Worm (Caenorhabditis elegans) whole organism, L4 larva: Measurements from ENCODE around the gene rgs-5.

Source experiments
- F10B5.3 ChIP-seq: sonication (generic microtip); optimal IDR thresholded peaks from 2 replicates; lab custom pipeline; 2016; ENCODE audit warnings: mild to moderate bottlenecking, missing genetic modification characterization, missing compliant biosample characterization
- F26F4.8 ChIP-seq: fragments of 200-800 bp; sonication (Bioruptor generic); conservative IDR thresholded peaks from 2 replicates; pipeline ENCODE4 v1.3.6; 2022; ENCODE audit warnings: missing genetic modification characterization, missing compliant biosample characterization
- F37D6.2 ChIP-seq: sonication (generic microtip); optimal IDR thresholded peaks from 2 replicates; lab custom pipeline; 2016; ENCODE audit warnings: mild to moderate bottlenecking, missing genetic modification characterization, missing compliant biosample characterization
- F49E8.2 ChIP-seq: sonication (generic microtip); optimal IDR thresholded peaks from 2 replicates; lab custom pipeline; 2016; ENCODE audit warnings: missing compliant biosample characterization, mild to moderate bottlenecking, missing genetic modification characterization, borderline replicate concordance
- R02D3.7 ChIP-seq: fragments of 150-350 bp; sonication (generic microtip); optimal IDR thresholded peaks from 3 replicates; lab custom pipeline; 2014; ENCODE audit warnings: missing biosample characterization, missing genetic modification characterization
- T26A8.4 ChIP-seq: fragments of 200-800 bp; sonication (Bioruptor generic); IDR thresholded peaks from 2 replicates; pipeline ENCODE4 v1.3.6; 2022; ENCODE audit warnings: missing genetic modification characterization, missing compliant biosample characterization
- Y48G9A.11 ChIP-seq: fragments of 200-800 bp; sonication (Bioruptor generic); IDR thresholded peaks from 2 replicates; pipeline ENCODE4 v1.3.6; 2022; ENCODE audit warnings: missing genetic modification reagents, missing genetic modification characterization, missing compliant biosample characterization
- Y75B8A.6 ChIP-seq: fragments of 200-800 bp; sonication (Bioruptor generic); IDR thresholded peaks from 2 replicates; pipeline ENCODE4 v1.3.6; 2022; ENCODE audit warnings: missing genetic modification reagents, missing genetic modification characterization, missing compliant biosample characterization
- ZK546.5 ChIP-seq, 2 experiments: sonication (generic microtip); optimal IDR thresholded peaks; 2 replicates each; lab custom pipeline; 2017; ENCODE audit warnings: missing biosample characterization in 2 of 2, missing genetic modification characterization in 2 of 2
- aha-1 ChIP-seq: fragments of 150-350 bp; peaks from one replicate; lab custom pipeline; 2014; ENCODE audit warnings: missing biosample characterization, missing genetic modification characterization
- ama-1 ChIP-seq: fragments of 150-350 bp; optimal IDR thresholded peaks from 2 replicates; lab custom pipeline; 2014; ENCODE audit warnings: inconsistent platforms, mixed read lengths
- ceh-32 ChIP-seq: sonication (generic microtip); optimal IDR thresholded peaks from 2 replicates; lab custom pipeline; 2016; ENCODE audit warnings: mild to moderate bottlenecking, missing genetic modification characterization, missing compliant biosample characterization; ENCODE audit not compliant: poor library complexity
- daf-12 ChIP-seq: fragments of 150-350 bp; optimal IDR thresholded peaks from 2 replicates; lab custom pipeline; 2014; ENCODE audit warnings: missing biosample characterization, missing genetic modification reagents, missing genetic modification characterization
- daf-16 ChIP-seq, 3 experiments: sonication (generic microtip); optimal IDR thresholded peaks; 2 replicates each; lab custom pipeline; 2016 to 2017; ENCODE audit warnings: missing genetic modification characterization in 3 of 3, missing genetic modification reagents in 3 of 3, mild to moderate bottlenecking in 2 of 3, missing compliant biosample characterization in 2 of 3, missing biosample characterization in 1 of 3, moderate library complexity in 1 of 3
- dpl-1 ChIP-seq: fragments of 150-350 bp; optimal IDR thresholded peaks from 2 replicates; lab custom pipeline; 2014; ENCODE audit warnings: missing biosample characterization, missing genetic modification reagents, missing genetic modification characterization
- dve-1 ChIP-seq: sonication (generic microtip); optimal IDR thresholded peaks from 2 replicates; lab custom pipeline; 2017; ENCODE audit warnings: antibody characterized with exemption, mild to moderate bottlenecking, missing genetic modification characterization, missing compliant biosample characterization; ENCODE audit not compliant: insufficient read depth
- egl-27 ChIP-seq: sonication (generic microtip); optimal IDR thresholded peaks from 3 replicates; lab custom pipeline; 2017; ENCODE audit warnings: missing biosample characterization, missing genetic modification reagents, missing genetic modification characterization
- fkh-10 ChIP-seq: fragments of 150-350 bp; optimal IDR thresholded peaks from 2 replicates; lab custom pipeline; 2014; ENCODE audit warnings: missing biosample characterization, missing genetic modification reagents, missing genetic modification characterization
- gei-8 ChIP-seq: fragments of 200-800 bp; sonication (Bioruptor generic); optimal IDR thresholded peaks from 2 replicates; lab custom pipeline; 2018; ENCODE audit warnings: mild to moderate bottlenecking, missing genetic modification characterization, missing compliant biosample characterization
- hlh-11 ChIP-seq: fragments of 200-800 bp; sonication (Bioruptor generic); optimal IDR thresholded peaks from 2 replicates; lab custom pipeline; 2018; ENCODE audit warnings: mild to moderate bottlenecking, missing genetic modification characterization, missing compliant biosample characterization
- hlh-30 ChIP-seq: sonication (generic microtip); optimal IDR thresholded peaks from 2 replicates; lab custom pipeline; 2017; ENCODE audit warnings: antibody characterized with exemption, mild to moderate bottlenecking, missing genetic modification characterization, missing compliant biosample characterization; ENCODE audit not compliant: insufficient read depth
- lin-1 ChIP-seq: fragments of 200-800 bp; sonication (Bioruptor generic); IDR thresholded peaks from 2 replicates; pipeline ENCODE4 v1.3.6; 2022; ENCODE audit warnings: missing genetic modification reagents, missing genetic modification characterization, missing compliant biosample characterization
- lin-13 ChIP-seq: fragments of 150-350 bp; optimal IDR thresholded peaks from 2 replicates; lab custom pipeline; 2014; ENCODE audit warnings: missing biosample characterization, missing genetic modification reagents, missing genetic modification characterization
- lin-15B ChIP-seq: fragments of 150-350 bp; sonication (generic microtip); optimal IDR thresholded peaks from 3 replicates; lab custom pipeline; 2014; ENCODE audit warnings: missing biosample characterization, missing genetic modification characterization
- lin-38 ChIP-seq: fragments of 200-800 bp; sonication (Bioruptor generic); IDR thresholded peaks from 2 replicates; pipeline ENCODE4 v1.3.6; 2022; ENCODE audit warnings: missing genetic modification reagents, missing genetic modification characterization, missing compliant biosample characterization
- lin-39 ChIP-seq: fragments of 150-350 bp; optimal IDR thresholded peaks from 2 replicates; lab custom pipeline; 2014; ENCODE audit warnings: missing biosample characterization, missing genetic modification reagents, missing genetic modification characterization
- madf-9 ChIP-seq: fragments of 200-800 bp; sonication (Bioruptor generic); conservative IDR thresholded peaks from 2 replicates; pipeline ENCODE4 v1.3.6; 2022; ENCODE audit warnings: missing genetic modification reagents, missing genetic modification characterization, missing compliant biosample characterization
- mdl-1 ChIP-seq, 2 experiments: fragments of 150-350 bp in 1 of 2; sonication (generic microtip) in 1 of 2; optimal IDR thresholded peaks; 2 replicates each; lab custom pipeline; 2014 to 2017; ENCODE audit warnings: missing biosample characterization in 2 of 2, missing genetic modification characterization in 2 of 2
- mdt-29 ChIP-seq: fragments of 200-800 bp; sonication (Bioruptor generic); IDR thresholded peaks from 2 replicates; pipeline ENCODE4 v1.3.6; 2022; ENCODE audit warnings: missing genetic modification reagents, missing genetic modification characterization, missing compliant biosample characterization
- nhr-10 ChIP-seq: fragments of 150-350 bp; optimal IDR thresholded peaks from 2 replicates; lab custom pipeline; 2014; ENCODE audit warnings: missing biosample characterization, missing genetic modification characterization
- nhr-28 ChIP-seq: fragments of 150-350 bp; optimal IDR thresholded peaks from 2 replicates; lab custom pipeline; 2014; ENCODE audit warnings: missing biosample characterization, missing genetic modification characterization
- nhr-41 ChIP-seq: fragments of 200-800 bp; sonication (Bioruptor generic); IDR thresholded peaks from 2 replicates; pipeline ENCODE4 v1.3.6; 2022; ENCODE audit warnings: missing genetic modification reagents, missing genetic modification characterization, missing compliant biosample characterization
- nhr-76 ChIP-seq: fragments of 150-350 bp; optimal IDR thresholded peaks from 2 replicates; lab custom pipeline; 2014; ENCODE audit warnings: missing biosample characterization, missing genetic modification characterization
- nhr-77 ChIP-seq: fragments of 150-350 bp; optimal IDR thresholded peaks from 2 replicates; lab custom pipeline; 2014; ENCODE audit warnings: missing biosample characterization, missing genetic modification characterization
- pha-4 ChIP-seq, 2 experiments: fragments of 150-350 bp in 1 of 2; fragments of 200-800 bp in 1 of 2; sonication (Bioruptor generic) in 1 of 2; IDR thresholded peaks in 1 of 2; optimal IDR thresholded peaks in 1 of 2; 2 replicates each; pipeline versions ENCODE4 v1.3.6 to Lab custom; 2014 to 2022; ENCODE audit warnings: missing genetic modification characterization in 2 of 2, missing genetic modification reagents in 2 of 2, missing biosample characterization in 1 of 2, missing compliant biosample characterization in 1 of 2
- php-3 ChIP-seq: fragments of 200-800 bp; sonication (Bioruptor generic); IDR thresholded peaks from 2 replicates; pipeline ENCODE4 v1.3.6; 2022; ENCODE audit warnings: missing genetic modification reagents, missing genetic modification characterization, missing compliant biosample characterization
- pqm-1 ChIP-seq: sonication (generic microtip); optimal IDR thresholded peaks from 2 replicates; lab custom pipeline; 2017; ENCODE audit warnings: missing biosample characterization, missing genetic modification characterization
- sdz-12 ChIP-seq: fragments of 200-800 bp; sonication (Bioruptor generic); optimal IDR thresholded peaks from 2 replicates; lab custom pipeline; 2018; ENCODE audit warnings: mild to moderate bottlenecking, missing genetic modification characterization, missing compliant biosample characterization
- set-16 ChIP-seq: fragments of 200-800 bp; sonication (Bioruptor generic); IDR thresholded peaks from 2 replicates; pipeline ENCODE4 v1.3.6; 2022; ENCODE audit warnings: missing genetic modification reagents, missing genetic modification characterization, missing compliant biosample characterization
- spr-3 ChIP-seq: fragments of 200-800 bp; sonication (Bioruptor generic); optimal IDR thresholded peaks from 2 replicates; lab custom pipeline; 2018; ENCODE audit warnings: mild to moderate bottlenecking, missing genetic modification characterization, missing compliant biosample characterization
- tag-97 ChIP-seq: fragments of 200-800 bp; sonication (Bioruptor generic); IDR thresholded peaks from 2 replicates; pipeline ENCODE4 v1.3.6; 2022; ENCODE audit warnings: missing genetic modification characterization, missing compliant biosample characterization
- unc-130 ChIP-seq: sonication (generic microtip); optimal IDR thresholded peaks from 2 replicates; lab custom pipeline; 2016; ENCODE audit warnings: missing genetic modification reagents, missing genetic modification characterization, missing compliant biosample characterization
- unc-39 ChIP-seq: sonication (generic microtip); optimal IDR thresholded peaks from 2 replicates; lab custom pipeline; 2017; ENCODE audit warnings: missing biosample characterization, missing genetic modification characterization
- zfp-2 ChIP-seq: sonication (generic microtip); optimal IDR thresholded peaks from 2 replicates; lab custom pipeline; 2016; ENCODE audit warnings: mild to moderate bottlenecking, missing genetic modification characterization, missing compliant biosample characterization
- zfp-3 ChIP-seq: fragments of 200-800 bp; sonication (Bioruptor generic); conservative IDR thresholded peaks from 2 replicates; pipeline ENCODE4 v1.3.6; 2022; ENCODE audit warnings: missing genetic modification reagents, missing genetic modification characterization, missing compliant biosample characterization
- zip-11 ChIP-seq: fragments of 200-800 bp; sonication (Bioruptor generic); IDR thresholded peaks from 2 replicates; pipeline ENCODE4 v1.3.6; 2022; ENCODE audit warnings: missing genetic modification characterization, missing compliant biosample characterization
- ztf-11 ChIP-seq: fragments of 150-350 bp; optimal IDR thresholded peaks from 2 replicates; lab custom pipeline; 2014; ENCODE audit warnings: missing biosample characterization, missing genetic modification characterization

Gene rgs-5

DNA sequence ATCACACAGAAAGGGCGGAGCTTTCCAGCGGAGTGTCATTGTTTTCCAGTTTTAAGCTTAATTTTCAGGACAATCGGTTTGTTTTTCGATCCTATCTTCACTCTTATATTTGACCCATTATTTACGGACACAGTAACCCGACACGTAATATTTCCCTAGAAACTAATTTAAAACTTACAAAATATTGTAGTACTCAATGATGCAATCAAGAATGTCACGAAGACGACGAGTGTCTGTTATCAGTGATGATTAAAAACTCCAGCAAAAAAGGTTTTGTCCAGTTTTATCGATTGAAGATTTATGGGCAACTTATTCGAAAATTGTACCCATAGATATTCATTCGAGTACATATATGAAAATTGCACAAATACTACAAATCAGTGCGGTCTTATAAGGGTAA, 34.6 kb downstream of the rgs-5 start, which contains the start of gene B0244.17:
B0244.17 (plus strand) TSS at position 301 of the 400 bp plus-strand sequence.
- TF ChIP-seq lin-15B (tag; lab: Kevin White, UChicago) = no peak
- TF ChIP-seq ceh-32 (tag; lab: Kevin White, UChicago) = no peak
- TF ChIP-seq lin-13 = no peak
- TF ChIP-seq madf-9 (GFP tag; lab: Robert Waterston, UW) = no peak
- TF ChIP-seq nhr-28 (tag; lab: Kevin White, UChicago) = peak; percentile 37
- TF ChIP-seq php-3 (GFP tag; lab: Robert Waterston, UW) = no peak

DNA sequence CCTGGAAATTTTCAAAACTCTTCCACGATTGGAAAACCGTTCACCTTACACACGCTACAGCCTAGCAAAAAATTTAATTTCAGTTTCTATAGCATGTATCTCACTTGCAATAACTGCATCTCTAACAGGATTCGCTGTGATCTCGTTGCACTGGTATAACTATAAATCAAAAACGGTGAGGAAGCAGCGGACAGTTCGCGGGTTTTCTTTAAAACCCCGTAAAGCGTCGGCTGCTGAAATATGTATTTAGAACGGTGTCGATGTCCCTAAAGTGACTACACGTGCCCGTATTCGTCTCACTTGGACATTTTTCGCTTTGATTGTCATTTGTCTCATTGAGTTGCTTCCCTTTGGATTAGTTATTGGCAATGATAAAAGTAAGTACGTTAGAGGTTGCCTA, 36.0 kb downstream of the rgs-5 start:
- TF ChIP-seq set-16 (GFP tag; lab: Robert Waterston, UW) (no peak), daf-12 (no peak), zfp-2 (tag; lab: Kevin White, UChicago) (no peak), aha-1 (tag; lab: Kevin White, UChicago) (peak; percentile 73)

- no peak for TF ChIP-seq lin-38 (GFP tag; lab: Robert Waterston, UW)
- no peak for TF ChIP-seq Y75B8A.6 (GFP tag; lab: Robert Waterston, UW)
- TF ChIP-seq pqm-1 (tag; lab: Kevin White, UChicago) = peak; percentile 84
- TF ChIP-seq sdz-12 (GFP tag; lab: Kevin White, UChicago) = no peak
- no peak for TF ChIP-seq ztf-11 (tag; lab: Kevin White, UChicago)
- TF ChIP-seq unc-39 = no peak
- TF ChIP-seq tag-97 (GFP tag; lab: Robert Waterston, UW) = no peak
- no peak for TF ChIP-seq ZK546.5 (tag; optimal IDR thresholded peaks at IDR 0.05; lab: Kevin White, UChicago)
- TF ChIP-seq nhr-77 (tag; lab: Kevin White, UChicago) = no peak
- TF ChIP-seq daf-16 (GFP tag; optimal IDR thresholded peaks at IDR 0.05; lab: Kevin White, UChicago) = no peak
- peak; percentile 27 for TF ChIP-seq daf-16 (tag; optimal IDR thresholded peaks at IDR 0.05; lab: Kevin White, UChicago)
- TF ChIP-seq dve-1 (tag; lab: Kevin White, UChicago) = peak; percentile 63
- TF ChIP-seq nhr-10 (tag; lab: Kevin White, UChicago) = no peak
- no peak for TF ChIP-seq F10B5.3
- no peak for TF ChIP-seq fkh-10 (GFP tag; lab: Kevin White, UChicago)
- TF ChIP-seq F26F4.8 = no peak
- no peak for TF ChIP-seq egl-27 (tag; lab: Kevin White, UChicago)
- no peak for TF ChIP-seq lin-39 (tag; lab: Kevin White, UChicago)
- TF ChIP-seq pha-4 (GFP tag; IDR thresholded peaks at IDR 0.05; lab: Robert Waterston, UW) = no peak
- TF ChIP-seq pha-4 (tag; optimal IDR thresholded peaks at IDR 0.05; lab: Kevin White, UChicago) = no peak
- TF ChIP-seq spr-3 (GFP tag; lab: Kevin White, UChicago) = no peak
- TF ChIP-seq nhr-28 (tag; lab: Kevin White, UChicago) = peak; percentile 71
- no peak for TF ChIP-seq hlh-30
- TF ChIP-seq nhr-41 = no peak
- no peak for TF ChIP-seq F49E8.2 (tag; lab: Kevin White, UChicago)
- no peak for TF ChIP-seq gei-8
- TF ChIP-seq F37D6.2 = no peak
- TF ChIP-seq Y48G9A.11 (GFP tag; lab: Robert Waterston, UW) = no peak
- no peak for TF ChIP-seq zfp-3 (GFP tag; lab: Robert Waterston, UW)
- TF ChIP-seq zip-11 (GFP tag; lab: Robert Waterston, UW) = no peak
- no peak for TF ChIP-seq nhr-76 (tag; lab: Kevin White, UChicago)
- TF ChIP-seq unc-130 = no peak
- TF ChIP-seq madf-9 (GFP tag; lab: Robert Waterston, UW) = no peak
- TF ChIP-seq dpl-1 (GFP tag; lab: Kevin White, UChicago) = no peak
- TF ChIP-seq ama-1 (lab: Kevin White, UChicago) = no peak
- TF ChIP-seq php-3 (GFP tag; lab: Robert Waterston, UW) = peak; percentile 49; the same call in 1 of the 2 replicates
- peak; percentile 38 for TF ChIP-seq hlh-11 (tag; lab: Kevin White, UChicago)
- no peak for TF ChIP-seq R02D3.7
- no peak for TF ChIP-seq mdt-29 (GFP tag; lab: Robert Waterston, UW)
- no peak for TF ChIP-seq lin-1 (GFP tag; lab: Robert Waterston, UW)
- no peak for TF ChIP-seq mdl-1 (tag; optimal IDR thresholded peaks at IDR 0.05; lab: Kevin White, UChicago)
- TF ChIP-seq T26A8.4 (GFP tag; lab: Robert Waterston, UW) = no peak
Measured at ce11 chrIII:5734905-5735304, 36.5 kb downstream of the rgs-5 start, which contains the start of gene B0244.10. Gene B0244.10, plus strand, starts transcription at chrIII:5735158.
